Fruit fly (Drosophila melanogaster): Measurements from ENCODE around the gene shps.
A peak's percentile ranks its signal among the peaks of the same experiment; 100 is the strongest.

Gene shps

dm6 chr3R:24295556-24296465, 16.4 kb downstream of the shps start (continued):
- TF ChIP-seq CG15073 (GFP tag; optimal IDR thresholded peaks at IDR 0.05) (peak; percentile 25), Gsc (GFP tag; IDR thresholded peaks at IDR 0.05) (no peak), CG16815 (GFP tag; optimal IDR thresholded peaks at IDR 0.05) (peak; percentile 78), mld (GFP tag; IDR thresholded peaks at IDR 0.05; ENCODE audit: partially characterized antibody) (no peak), Antp (GFP tag; optimal IDR thresholded peaks at IDR 0.05) (peak; percentile 65), H15 (GFP tag; IDR thresholded peaks at IDR 0.05) (peak; percentile 68; the same call in 2 of the 3 replicates), E2f2 (GFP tag; IDR thresholded peaks at IDR 0.05) (peak; percentile 61), CG8478 (optimal IDR thresholded peaks at IDR 0.05) (no peak), pfk (GFP tag; optimal IDR thresholded peaks at IDR 0.05) (no peak), sim (GFP tag; IDR thresholded peaks at IDR 0.05) (no peak), amos (GFP tag; IDR thresholded peaks at IDR 0.05; ENCODE audit: partially characterized antibody) (no peak), fd3F (GFP tag; optimal IDR thresholded peaks at IDR 0.05) (peak; percentile 79), CG4404 (GFP tag; IDR thresholded peaks at IDR 0.05) (peak; percentile 84), CG11247 (GFP tag; IDR thresholded peaks at IDR 0.05) (peak; percentile 75), Dip2 (GFP tag; IDR thresholded peaks at IDR 0.05) (no peak), CG10959 (GFP tag; IDR thresholded peaks at IDR 0.05) (peak; percentile 83), CG10147 (GFP tag; optimal IDR thresholded peaks at IDR 0.05) (peak; percentile 49), CG15696 (tag; optimal IDR thresholded peaks at IDR 0.05) (peak; percentile 88), da (GFP tag; optimal IDR thresholded peaks at IDR 0.05) (no peak), Mes4 (GFP tag; optimal IDR thresholded peaks at IDR 0.05) (peak; percentile 34), emc (GFP tag; optimal IDR thresholded peaks at IDR 0.05) (no peak), nmo (GFP tag; optimal IDR thresholded peaks at IDR 0.05) (peak; percentile 73), Elba2 (GFP tag; optimal IDR thresholded peaks at IDR 0.05) (no peak), inv (GFP tag; IDR thresholded peaks at IDR 0.05; ENCODE audit: partially characterized antibody) (no peak), eyg (GFP tag; optimal IDR thresholded peaks at IDR 0.05) (peak; percentile 32), Optix (GFP tag; IDR thresholded peaks at IDR 0.05) (peak; percentile 58), ase (GFP tag; IDR thresholded peaks at IDR 0.05) (peak; percentile 68; the same call in 2 of the 3 replicates), CG10979 (tag; optimal IDR thresholded peaks at IDR 0.05) (peak; percentile 41), CG16779 (GFP tag; IDR thresholded peaks at IDR 0.05) (peak; percentile 75; the same call in 1 of the 2 replicates), CG6765 (GFP tag; optimal IDR thresholded peaks at IDR 0.05) (no peak), tx (GFP tag; optimal IDR thresholded peaks at IDR 0.05) (peak; percentile 42), HLHmδ (GFP tag; optimal IDR thresholded peaks at IDR 0.05) (no peak), Chrac-16 (GFP tag; optimal IDR thresholded peaks at IDR 0.05) (peak; percentile 82), Ets65A (GFP tag) (peak; percentile 91), CG12299 (tag; optimal IDR thresholded peaks at IDR 0.05) (peak; percentile 65), insv (GFP tag; optimal IDR thresholded peaks at IDR 0.05) (no peak), Nf-YB (GFP tag; optimal IDR thresholded peaks at IDR 0.05) (peak; percentile 44), psq (GFP tag; optimal IDR thresholded peaks at IDR 0.05) (no peak), CHES-1-like (GFP tag; optimal IDR thresholded peaks at IDR 0.05) (peak; percentile 44), CG32772 (GFP tag; IDR thresholded peaks at IDR 0.05) (peak; percentile 74), ssp (GFP tag; IDR thresholded peaks at IDR 0.05) (peak; percentile 46), abd-A (tag; optimal IDR thresholded peaks at IDR 0.05) (no peak), phol (tag; optimal IDR thresholded peaks at IDR 0.05) (peak; percentile 74), her (GFP tag; optimal IDR thresholded peaks at IDR 0.05) (peak; percentile 45), Ravus (GFP tag; IDR thresholded peaks at IDR 0.05) (no peak; the same call in none of the 2 replicates), Hr78 (GFP tag; optimal IDR thresholded peaks at IDR 0.05) (no peak), CG9609 (GFP tag; optimal IDR thresholded peaks at IDR 0.05) (peak; percentile 46), dm (GFP tag; optimal IDR thresholded peaks at IDR 0.05) (peak; percentile 49), CG11723 (GFP tag; optimal IDR thresholded peaks at IDR 0.05) (peak; percentile 58)

Measured in whole organism, embryonic.